Fruit fly (Drosophila melanogaster): ENCODE data around the gene ana1.

dm6 chr3R:24575109-24575508 is 44.7 kb downstream of the ana1 start:
- TF ChIP-seq CG8478 (optimal IDR thresholded peaks at IDR 0.05), result no peak
- no peak for TF ChIP-seq CTCF (optimal IDR thresholded peaks at IDR 0.05)
